Worm (Caenorhabditis elegans) whole organism, young adult: ENCODE results near the gene F17H10.2.
A peak's percentile ranks its signal among the peaks of the same experiment; 100 is the strongest.

Experiments used
- B0336.3 ChIP-seq: fragments of 200-800 bp; sonication (Bioruptor generic); IDR thresholded peaks from 2 replicates; pipeline ENCODE4 v1.3.6; 2022; ENCODE audit warnings: missing genetic modification characterization, missing compliant biosample characterization
- C06A6.2 ChIP-seq: fragments of 200-800 bp; sonication (Bioruptor generic); conservative IDR thresholded peaks from 2 replicates; pipeline ENCODE4 v1.3.6; 2022; ENCODE audit warnings: missing genetic modification characterization, missing compliant biosample characterization
- F55B11.4 ChIP-seq: sonication (generic microtip); optimal IDR thresholded peaks from 2 replicates; lab custom pipeline; 2016; ENCODE audit warnings: missing compliant biosample characterization, missing genetic modification characterization, borderline replicate concordance; ENCODE audit not compliant: insufficient read depth
- F57A8.1 ChIP-seq: fragments of 200-800 bp; sonication (Bioruptor generic); optimal IDR thresholded peaks from 2 replicates; lab custom pipeline; 2018; ENCODE audit warnings: mild to moderate bottlenecking, missing genetic modification characterization, moderate library complexity, missing compliant biosample characterization
- T07F8.4 ChIP-seq: sonication (generic microtip); optimal IDR thresholded peaks from 2 replicates; lab custom pipeline; 2016; ENCODE audit warnings: mild to moderate bottlenecking, missing genetic modification characterization, moderate library complexity, missing compliant biosample characterization
- Y56A3A.18 ChIP-seq: fragments of 200-800 bp; sonication (Bioruptor generic); IDR thresholded peaks from 2 replicates; pipeline ENCODE4 v1.3.6; 2022; ENCODE audit warnings: missing genetic modification reagents, missing genetic modification characterization, missing compliant biosample characterization
- Y79H2A.3 ChIP-seq: fragments of 200-800 bp; sonication (Bioruptor generic); conservative IDR thresholded peaks from 2 replicates; pipeline ENCODE4 v1.3.6; 2022; ENCODE audit warnings: missing genetic modification reagents, missing genetic modification characterization, missing compliant biosample characterization
- ZK185.1 ChIP-seq: sonication (generic microtip); optimal IDR thresholded peaks from 2 replicates; lab custom pipeline; 2016; ENCODE audit warnings: mild to moderate bottlenecking, missing genetic modification characterization, missing compliant biosample characterization; ENCODE audit not compliant: poor library complexity, severe bottlenecking
- ama-1 ChIP-seq, 3 experiments: fragments of 150-350 bp in 1 of 3; sonication (generic microtip) in 2 of 3; optimal IDR thresholded peaks; 2 replicates each; lab custom pipeline; 2014 to 2018; ENCODE audit warnings: missing biosample characterization in 2 of 3, missing genetic modification characterization in 2 of 3, missing genetic modification reagents in 2 of 3
- aptf-3 ChIP-seq: fragments of 200-800 bp; sonication (Bioruptor generic); IDR thresholded peaks from 2 replicates; pipeline ENCODE4 v1.3.6; 2022; ENCODE audit warnings: missing genetic modification characterization, missing compliant biosample characterization
- atf-7 ChIP-seq: sonication (generic microtip); optimal IDR thresholded peaks from 2 replicates; lab custom pipeline; 2017; ENCODE audit warnings: mild to moderate bottlenecking, missing genetic modification characterization, missing compliant biosample characterization
- athp-1 ChIP-seq: sonication (generic microtip); optimal IDR thresholded peaks from 2 replicates; lab custom pipeline; 2017; ENCODE audit warnings: mild to moderate bottlenecking, missing genetic modification characterization, missing compliant biosample characterization
- attf-6 ChIP-seq: fragments of 200-800 bp; sonication (Bioruptor generic); IDR thresholded peaks from 2 replicates; pipeline ENCODE4 v1.3.6; 2022; ENCODE audit warnings: missing genetic modification reagents, missing genetic modification characterization, missing compliant biosample characterization
- bed-1 ChIP-seq: fragments of 200-800 bp; sonication (Bioruptor generic); IDR thresholded peaks from 2 replicates; pipeline ENCODE4 v1.3.6; 2022; ENCODE audit warnings: missing genetic modification reagents, missing genetic modification characterization, missing compliant biosample characterization
- cebp-1 ChIP-seq, 2 experiments: fragments of 200-800 bp in 1 of 2; sonication (Bioruptor generic) in 1 of 2; sonication (generic microtip) in 1 of 2; IDR thresholded peaks in 1 of 2; optimal IDR thresholded peaks in 1 of 2; 2 replicates each; pipeline versions ENCODE4 v1.3.6 to Lab custom; 2017 to 2022; ENCODE audit warnings: missing compliant biosample characterization in 2 of 2, missing genetic modification characterization in 2 of 2, mild to moderate bottlenecking in 1 of 2, missing genetic modification reagents in 1 of 2, moderate library complexity in 1 of 2
- ceh-58 ChIP-seq: fragments of 200-800 bp; sonication (Bioruptor generic); IDR thresholded peaks from 2 replicates; pipeline ENCODE4 v1.3.6; 2022; ENCODE audit warnings: missing genetic modification characterization, missing compliant biosample characterization
- ets-4 ChIP-seq: fragments of 200-800 bp; sonication (Bioruptor generic); optimal IDR thresholded peaks from 2 replicates; lab custom pipeline; 2018; ENCODE audit warnings: mild to moderate bottlenecking, missing genetic modification characterization, missing compliant biosample characterization
- gei-17 ChIP-seq: fragments of 200-800 bp; sonication (Bioruptor generic); optimal IDR thresholded peaks from 2 replicates; lab custom pipeline; 2018; ENCODE audit warnings: mild to moderate bottlenecking, missing genetic modification characterization, missing compliant biosample characterization
- him-1 ChIP-seq: sonication (generic microtip); optimal IDR thresholded peaks from 2 replicates; lab custom pipeline; 2016; ENCODE audit warnings: missing genotype, missing genetic modification reagents, missing genetic modification characterization, missing compliant biosample characterization
- hlh-26 ChIP-seq: fragments of 200-800 bp; sonication (Bioruptor generic); conservative IDR thresholded peaks from 2 replicates; pipeline ENCODE4 v1.3.6; 2022; ENCODE audit warnings: missing genetic modification reagents, missing genetic modification characterization, missing compliant biosample characterization
- hsf-1 ChIP-seq: fragments of 200-800 bp; sonication (Bioruptor generic); IDR thresholded peaks from 2 replicates; pipeline ENCODE4 v1.3.6; 2022; ENCODE audit warnings: missing genetic modification reagents, missing genetic modification characterization, missing compliant biosample characterization
- let-526 ChIP-seq: fragments of 200-800 bp; sonication (Bioruptor generic); IDR thresholded peaks from 2 replicates; pipeline ENCODE4 v1.3.6; 2022; ENCODE audit warnings: missing genetic modification reagents, missing genetic modification characterization, missing compliant biosample characterization
- lin-54 ChIP-seq: fragments of 200-800 bp; sonication (Bioruptor generic); optimal IDR thresholded peaks from 2 replicates; lab custom pipeline; 2018; ENCODE audit warnings: mild to moderate bottlenecking, missing genetic modification characterization, missing compliant biosample characterization
- lsl-1 ChIP-seq: fragments of 200-800 bp; sonication (Bioruptor generic); optimal IDR thresholded peaks from 2 replicates; lab custom pipeline; 2018; ENCODE audit warnings: mild to moderate bottlenecking, missing genetic modification characterization, moderate library complexity, missing compliant biosample characterization
- madf-3 ChIP-seq: fragments of 200-800 bp; sonication (Bioruptor generic); IDR thresholded peaks from 2 replicates; pipeline ENCODE4 v1.3.6; 2022; ENCODE audit warnings: missing genetic modification reagents, missing genetic modification characterization, missing compliant biosample characterization
- mcd-1 ChIP-seq: fragments of 200-800 bp; sonication (Bioruptor generic); IDR thresholded peaks from 2 replicates; pipeline ENCODE4 v1.3.6; 2022; ENCODE audit warnings: missing genetic modification reagents, missing genetic modification characterization, missing compliant biosample characterization
- mxl-1 ChIP-seq: sonication (generic microtip); optimal IDR thresholded peaks from 2 replicates; lab custom pipeline; 2016; ENCODE audit warnings: missing genetic modification characterization, missing compliant biosample characterization
- nhr-80 ChIP-seq: sonication (generic microtip); optimal IDR thresholded peaks from 2 replicates; lab custom pipeline; 2016; ENCODE audit warnings: missing genetic modification characterization, missing compliant biosample characterization
- nhr-90 ChIP-seq: sonication (generic microtip); optimal IDR thresholded peaks from 2 replicates; lab custom pipeline; 2016; ENCODE audit warnings: missing genotype, mild to moderate bottlenecking, missing genetic modification characterization, missing compliant biosample characterization
- pbrm-1 ChIP-seq: fragments of 200-800 bp; sonication (Bioruptor generic); IDR thresholded peaks from 2 replicates; pipeline ENCODE4 v1.3.6; 2022; ENCODE audit warnings: missing genetic modification reagents, missing genetic modification characterization, missing compliant biosample characterization
- rec-8 ChIP-seq, 2 experiments: sonication (generic microtip); optimal IDR thresholded peaks; 2 replicates each; lab custom pipeline; 2016; ENCODE audit warnings: mild to moderate bottlenecking in 2 of 2, missing genetic modification characterization in 2 of 2, missing genetic modification reagents in 2 of 2, missing genotype in 2 of 2, missing biosample characterization in 1 of 2, missing compliant biosample characterization in 1 of 2, moderate library complexity in 1 of 2
- sea-2 ChIP-seq: fragments of 200-800 bp; sonication (Bioruptor generic); IDR thresholded peaks from 2 replicates; pipeline ENCODE4 v1.3.6; 2022; ENCODE audit warnings: missing genetic modification characterization, missing compliant biosample characterization
- snpc-1.1 ChIP-seq: sonication (generic microtip); optimal IDR thresholded peaks from 2 replicates; lab custom pipeline; 2017; ENCODE audit warnings: missing genetic modification characterization, mild to moderate bottlenecking, missing compliant biosample characterization, antibody characterized with exemption, moderate library complexity, missing genotype, missing genetic modification reagents; ENCODE audit not compliant: insufficient read depth
- snpc-3.4 ChIP-seq: sonication (generic microtip); optimal IDR thresholded peaks from 2 replicates; lab custom pipeline; 2017; ENCODE audit warnings: missing genetic modification characterization, mild to moderate bottlenecking, missing compliant biosample characterization, antibody characterized with exemption, moderate library complexity, missing genotype, missing genetic modification reagents
- sptf-2 ChIP-seq: fragments of 200-800 bp; sonication (Bioruptor generic); optimal IDR thresholded peaks from 2 replicates; lab custom pipeline; 2018; ENCODE audit warnings: mild to moderate bottlenecking, missing genetic modification characterization, missing compliant biosample characterization
- tlf-1 ChIP-seq: fragments of 200-800 bp; sonication (Bioruptor generic); optimal IDR thresholded peaks from 2 replicates; lab custom pipeline; 2018; ENCODE audit warnings: mild to moderate bottlenecking, missing genetic modification characterization, missing compliant biosample characterization
- unc-130 ChIP-seq: sonication (generic microtip); optimal IDR thresholded peaks from 2 replicates; lab custom pipeline; 2016; ENCODE audit warnings: missing genetic modification reagents, missing genetic modification characterization, missing compliant biosample characterization
- unc-62 ChIP-seq: fragments of 150-350 bp; optimal IDR thresholded peaks from 2 replicates; lab custom pipeline; 2014; ENCODE audit warnings: missing biosample characterization, missing genetic modification reagents, missing genetic modification characterization
- xnd-1 ChIP-seq: sonication (generic microtip); optimal IDR thresholded peaks from 2 replicates; lab custom pipeline; 2016; ENCODE audit warnings: missing genotype, missing genetic modification reagents, missing genetic modification characterization, missing compliant biosample characterization
- zfh-2 ChIP-seq: fragments of 200-800 bp; sonication (Bioruptor generic); conservative IDR thresholded peaks from 2 replicates; pipeline ENCODE4 v1.3.6; 2022; ENCODE audit warnings: missing genetic modification reagents, missing genetic modification characterization, missing compliant biosample characterization
- zim-3 ChIP-seq: sonication (generic microtip); optimal IDR thresholded peaks from 2 replicates; lab custom pipeline; 2017; ENCODE audit warnings: mild to moderate bottlenecking, missing genetic modification characterization, moderate library complexity, missing compliant biosample characterization
- ztf-18 ChIP-seq: sonication (generic microtip); optimal IDR thresholded peaks from 2 replicates; lab custom pipeline; 2016; ENCODE audit warnings: missing genotype, mild to moderate bottlenecking, missing genetic modification characterization, missing compliant biosample characterization
- ztf-25 ChIP-seq: fragments of 200-800 bp; sonication (Bioruptor generic); IDR thresholded peaks from 2 replicates; pipeline ENCODE4 v1.3.6; 2022; ENCODE audit warnings: missing genetic modification reagents, missing genetic modification characterization, missing compliant biosample characterization
- ztf-26 ChIP-seq: sonication (generic microtip); optimal IDR thresholded peaks from 2 replicates; lab custom pipeline; 2017; ENCODE audit warnings: missing genetic modification characterization, missing compliant biosample characterization
- ztf-3 ChIP-seq: fragments of 200-800 bp; sonication (Bioruptor generic); optimal IDR thresholded peaks from 2 replicates; lab custom pipeline; 2018; ENCODE audit warnings: mild to moderate bottlenecking, missing genetic modification characterization, missing compliant biosample characterization

Gene F17H10.2

DNA sequence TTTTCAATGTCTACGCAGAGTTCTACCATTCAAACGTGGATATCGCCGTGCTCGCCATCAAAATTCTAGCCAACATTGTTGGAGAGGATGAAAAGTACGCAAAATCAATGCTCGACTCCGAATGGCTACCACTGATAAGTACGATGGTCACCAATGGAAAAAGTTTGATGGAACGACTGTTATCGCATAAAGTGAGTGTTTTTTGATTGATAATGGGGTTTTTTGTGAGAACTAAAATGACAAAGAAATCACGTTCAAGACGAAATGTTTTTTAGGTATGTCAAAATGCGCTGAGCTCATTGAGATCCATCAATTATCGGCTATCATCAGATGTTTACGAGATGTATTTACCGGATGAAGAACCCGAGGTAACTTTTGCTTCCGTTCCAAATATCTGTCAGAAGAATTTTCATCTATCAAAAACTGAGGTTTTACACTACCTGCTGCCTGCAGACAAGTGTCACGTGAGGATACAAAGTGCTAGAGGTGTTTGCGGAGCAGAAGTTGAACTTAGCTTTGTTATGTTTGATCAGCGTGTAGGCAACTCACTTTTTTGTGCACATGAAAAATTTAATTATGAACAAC, 7.3 kb upstream of the F17H10.2 start:
- TF ChIP-seq C06A6.2 (GFP tag; lab: Robert Waterston, UW) (no peak), madf-3 (0 out of 2 replicates have a peak, but pooled peaks have one; percentile 10), gei-17 (GFP tag; lab: Kevin White, UChicago) (no peak), ztf-26 (tag; lab: Kevin White, UChicago) (no peak), ama-1 (optimal IDR thresholded peaks at IDR 0.05; lab: Kevin White, UChicago) (peak; percentile 34), ama-1 (GFP tag; optimal IDR thresholded peaks at IDR 0.05; lab: Kevin White, UChicago) (no peak), lsl-1 (no peak), cebp-1 (GFP tag; IDR thresholded peaks at IDR 0.05; lab: Robert Waterston, UW) (no peak), cebp-1 (tag; optimal IDR thresholded peaks at IDR 0.05; lab: Kevin White, UChicago) (no peak), let-526 (0 out of 2 replicates have a peak, but pooled peaks have one; percentile 35), pbrm-1 (0 out of 2 replicates have a peak, but pooled peaks have one; percentile 30), hsf-1 (no peak), ets-4 (GFP tag; lab: Kevin White, UChicago) (no peak), attf-6 (no peak), sea-2 (no peak), F55B11.4 (tag; lab: Kevin White, UChicago) (no peak), hlh-26 (GFP tag; lab: Robert Waterston, UW) (no peak), snpc-1.1 (tag; lab: Kevin White, UChicago) (no peak), mxl-1 (tag; lab: Kevin White, UChicago) (no peak), ceh-58 (no peak), ztf-25 (GFP tag; lab: Robert Waterston, UW) (no peak), snpc-3.4 (tag; lab: Kevin White, UChicago) (no peak), atf-7 (tag; lab: Kevin White, UChicago) (no peak), T07F8.4 (no peak), Y56A3A.18 (GFP tag; lab: Robert Waterston, UW) (no peak), nhr-90 (tag; lab: Kevin White, UChicago) (no peak), tlf-1 (GFP tag; lab: Kevin White, UChicago) (no peak), aptf-3 (GFP tag; lab: Robert Waterston, UW) (no peak), bed-1 (GFP tag; lab: Robert Waterston, UW) (no peak), mcd-1 (GFP tag; lab: Robert Waterston, UW) (no peak), unc-62 (GFP tag; lab: Kevin White, UChicago) (no peak), B0336.3 (GFP tag; lab: Robert Waterston, UW) (0 out of 2 replicates have a peak, but pooled peaks have one; percentile 40), ztf-3 (GFP tag; lab: Kevin White, UChicago) (no peak), rec-8 (tag; optimal IDR thresholded peaks at IDR 0.05; lab: Kevin White, UChicago) (no peak), F57A8.1 (GFP tag; lab: Kevin White, UChicago) (no peak), lin-54 (GFP tag; lab: Kevin White, UChicago) (no peak), him-1 (tag; lab: Kevin White, UChicago) (no peak), athp-1 (tag; lab: Kevin White, UChicago) (no peak), zim-3 (tag; lab: Kevin White, UChicago) (no peak), unc-130 (GFP tag; lab: Kevin White, UChicago) (no peak), ZK185.1 (tag; lab: Kevin White, UChicago) (no peak), Y79H2A.3 (GFP tag; lab: Robert Waterston, UW) (no peak), sptf-2 (no peak), nhr-80 (tag; lab: Kevin White, UChicago) (peak; percentile 24), xnd-1 (tag; lab: Kevin White, UChicago) (no peak), ztf-18 (no peak), zfh-2 (GFP tag; lab: Robert Waterston, UW) (no peak)
